Fruit fly (Drosophila melanogaster): ENCODE measurements around the gene CG6333.

CG6333 gene

dm6 chr3L:17447881-17448280, 38.1 kb downstream of the CG6333 start (continued):
- TF ChIP-seq CG6813 (GFP tag; optimal IDR thresholded peaks at IDR 0.05) (no peak), CG18619 (GFP tag; optimal IDR thresholded peaks at IDR 0.05) (no peak), croc (GFP tag; conservative IDR thresholded peaks at IDR 0.05) (no peak; the same call in 2 of the 3 replicates), CG31441 (GFP tag; IDR thresholded peaks at IDR 0.05) (peak; percentile 31; the same call in 1 of the 2 replicates), CG5245 (GFP tag; optimal IDR thresholded peaks at IDR 0.05) (no peak), CG15696 (tag; optimal IDR thresholded peaks at IDR 0.05) (no peak), CG8388 (GFP tag; optimal IDR thresholded peaks at IDR 0.05) (no peak), CG14860 (GFP tag; IDR thresholded peaks at IDR 0.05; ENCODE audit: partially characterized antibody) (no peak), ERR (GFP tag; optimal IDR thresholded peaks at IDR 0.05) (no peak), Camta (GFP tag; optimal IDR thresholded peaks at IDR 0.05) (no peak), Opbp (GFP tag; IDR thresholded peaks at IDR 0.05; ENCODE audit: partially characterized antibody) (no peak), CG9609 (GFP tag; optimal IDR thresholded peaks at IDR 0.05) (no peak), Dfd (GFP tag; optimal IDR thresholded peaks at IDR 0.05) (no peak), Oli (tag; optimal IDR thresholded peaks at IDR 0.05) (peak; percentile 16), CG11247 (GFP tag; IDR thresholded peaks at IDR 0.05) (no peak), TFAM (GFP tag; optimal IDR thresholded peaks at IDR 0.05) (no peak), fd96Cb (tag; optimal IDR thresholded peaks at IDR 0.05) (no peak), Rfx (GFP tag; IDR thresholded peaks at IDR 0.05) (0 out of 2 replicates have a peak, but pooled peaks have one; percentile 17), Poxn (GFP tag; IDR thresholded peaks at IDR 0.05) (no peak), fu2 (GFP tag; optimal IDR thresholded peaks at IDR 0.05) (no peak), Dip2 (GFP tag; IDR thresholded peaks at IDR 0.05) (no peak), CG2889 (GFP tag; IDR thresholded peaks at IDR 0.05) (no peak), insv (GFP tag; optimal IDR thresholded peaks at IDR 0.05) (no peak), CG31388 (GFP tag; optimal IDR thresholded peaks at IDR 0.05) (no peak), gt (GFP tag; IDR thresholded peaks at IDR 0.05) (no peak), Awh (GFP tag; IDR thresholded peaks at IDR 0.05) (no peak), crp (GFP tag; optimal IDR thresholded peaks at IDR 0.05) (no peak), btn (GFP tag; optimal IDR thresholded peaks at IDR 0.05) (no peak), jumu (GFP tag; optimal IDR thresholded peaks at IDR 0.05) (no peak), CG1529 (GFP tag; optimal IDR thresholded peaks at IDR 0.05) (no peak), kni (GFP tag; optimal IDR thresholded peaks at IDR 0.05) (no peak), lov (optimal IDR thresholded peaks at IDR 0.05) (no peak), lov (GFP tag; IDR thresholded peaks at IDR 0.05) (no peak), Dek (tag; optimal IDR thresholded peaks at IDR 0.05) (peak; percentile 19), Rx (GFP tag; IDR thresholded peaks at IDR 0.05) (no peak), CG10543 (GFP tag; optimal IDR thresholded peaks at IDR 0.05) (peak; percentile 8), CG15601 (tag; optimal IDR thresholded peaks at IDR 0.05) (no peak), Hr3 (GFP tag; optimal IDR thresholded peaks at IDR 0.05) (peak; percentile 14), CG9215 (GFP tag; IDR thresholded peaks at IDR 0.05) (peak; percentile 16; the same call in 1 of the 2 replicates), dysf (GFP tag; IDR thresholded peaks at IDR 0.05) (peak; percentile 47; the same call in 1 of the 3 replicates), CG12236 (GFP tag; optimal IDR thresholded peaks at IDR 0.05) (no peak), CG10654 (GFP tag; optimal IDR thresholded peaks at IDR 0.05) (no peak), ab (GFP tag; optimal IDR thresholded peaks at IDR 0.05) (no peak), Sry-δ (GFP tag; optimal IDR thresholded peaks at IDR 0.05) (no peak), gfzf (GFP tag; optimal IDR thresholded peaks at IDR 0.05) (no peak), oc (tag; optimal IDR thresholded peaks at IDR 0.05) (no peak), CG6272 (GFP tag; IDR thresholded peaks at IDR 0.05) (no peak), Optix (GFP tag; IDR thresholded peaks at IDR 0.05) (no peak), ap (GFP tag; IDR thresholded peaks at IDR 0.05) (no peak), sob (GFP tag; IDR thresholded peaks at IDR 0.05) (no peak), CG31365 (tag; optimal IDR thresholded peaks at IDR 0.05) (no peak), Ada2b (GFP tag; IDR thresholded peaks at IDR 0.05) (no peak)

Measured in whole organism, embryonic.